Worm (Caenorhabditis elegans) whole organism, L2 larva: ENCODE measurements around the gene F21D9.4.
A peak's percentile ranks its signal among the peaks of the same experiment; 100 is the strongest.

ENCODE experiments used
- C34F6.9 ChIP-seq: fragments of 150-350 bp; optimal IDR thresholded peaks from 2 replicates; lab custom pipeline; 2014; ENCODE audit warnings: missing biosample characterization, missing genetic modification characterization
- R02D3.7 ChIP-seq: fragments of 150-350 bp; optimal IDR thresholded peaks from 2 replicates; lab custom pipeline; 2014; ENCODE audit warnings: missing biosample characterization, missing genetic modification characterization
- alr-1 ChIP-seq: fragments of 150-350 bp; optimal IDR thresholded peaks from 2 replicates; lab custom pipeline; 2014; ENCODE audit warnings: missing biosample characterization, missing genetic modification characterization
- aly-2 ChIP-seq: fragments of 150-350 bp; optimal IDR thresholded peaks from 2 replicates; lab custom pipeline; 2014; ENCODE audit warnings: missing biosample characterization, missing genetic modification characterization
- ama-1 ChIP-seq: fragments of 150-350 bp; optimal IDR thresholded peaks from 2 replicates; lab custom pipeline; 2018; ENCODE audit warnings: inconsistent platforms
- blmp-1 ChIP-seq: sonication (generic microtip); optimal IDR thresholded peaks from 2 replicates; lab custom pipeline; 2017; ENCODE audit warnings: missing genetic modification characterization, mild to moderate bottlenecking, missing compliant biosample characterization, antibody characterized with exemption, moderate library complexity; ENCODE audit not compliant: insufficient read depth
- ceh-16 ChIP-seq: fragments of 150-350 bp; optimal IDR thresholded peaks from 2 replicates; lab custom pipeline; 2014; ENCODE audit warnings: missing biosample characterization, missing genetic modification characterization
- ceh-82 ChIP-seq: fragments of 150-350 bp; optimal IDR thresholded peaks from 2 replicates; lab custom pipeline; 2014; ENCODE audit warnings: missing biosample characterization, missing genetic modification characterization
- dmd-4 ChIP-seq: sonication (generic microtip); optimal IDR thresholded peaks from 2 replicates; lab custom pipeline; 2017; ENCODE audit warnings: missing biosample characterization, missing genetic modification characterization
- egl-27 ChIP-seq: sonication (generic microtip); optimal IDR thresholded peaks from 3 replicates; lab custom pipeline; 2017; ENCODE audit warnings: missing biosample characterization, missing genetic modification reagents, missing genetic modification characterization
- elt-1 ChIP-seq: fragments of 150-350 bp; optimal IDR thresholded peaks from 2 replicates; lab custom pipeline; 2014; ENCODE audit warnings: missing biosample characterization, missing genetic modification characterization
- elt-3 ChIP-seq: sonication (generic microtip); optimal IDR thresholded peaks from 2 replicates; lab custom pipeline; 2017; ENCODE audit warnings: missing biosample characterization, missing genetic modification characterization
- fos-1 ChIP-seq: fragments of 150-350 bp; optimal IDR thresholded peaks from 2 replicates; lab custom pipeline; 2014; ENCODE audit warnings: missing biosample characterization, missing genetic modification characterization
- gmeb-1 ChIP-seq: fragments of 150-350 bp; optimal IDR thresholded peaks from 2 replicates; lab custom pipeline; 2014; ENCODE audit warnings: missing biosample characterization, missing genetic modification characterization
- lin-11 ChIP-seq: fragments of 150-350 bp; sonication (generic microtip); optimal IDR thresholded peaks from 2 replicates; lab custom pipeline; 2014; ENCODE audit warnings: missing biosample characterization, missing genetic modification characterization, inconsistent platforms, mixed read lengths
- lin-39 ChIP-seq: fragments of 150-350 bp; optimal IDR thresholded peaks from 2 replicates; lab custom pipeline; 2014; ENCODE audit warnings: missing biosample characterization, missing genetic modification reagents, missing genetic modification characterization
- lsy-2 ChIP-seq, 2 experiments: fragments of 150-350 bp in 1 of 2; sonication (generic microtip) in 1 of 2; optimal IDR thresholded peaks; 2 replicates each; lab custom pipeline; 2014 to 2017; ENCODE audit warnings: missing biosample characterization in 2 of 2, missing genetic modification characterization in 2 of 2
- mbf-1 ChIP-seq: sonication (generic microtip); optimal IDR thresholded peaks from 2 replicates; lab custom pipeline; 2017; ENCODE audit warnings: missing biosample characterization, missing genetic modification characterization
- nhr-10 ChIP-seq: sonication (generic microtip); optimal IDR thresholded peaks from 2 replicates; lab custom pipeline; 2017; ENCODE audit warnings: missing biosample characterization, missing genetic modification characterization
- nhr-12 ChIP-seq: fragments of 150-350 bp; optimal IDR thresholded peaks from 2 replicates; lab custom pipeline; 2014; ENCODE audit warnings: missing biosample characterization, missing genetic modification characterization
- nhr-21 ChIP-seq: fragments of 150-350 bp; optimal IDR thresholded peaks from 2 replicates; lab custom pipeline; 2014; ENCODE audit warnings: missing biosample characterization, missing genetic modification characterization
- nhr-23 ChIP-seq: fragments of 150-350 bp; optimal IDR thresholded peaks from 2 replicates; lab custom pipeline; 2014; ENCODE audit warnings: missing biosample characterization, missing genetic modification reagents, missing genetic modification characterization
- nhr-237 ChIP-seq: fragments of 150-350 bp; optimal IDR thresholded peaks from 2 replicates; lab custom pipeline; 2014; ENCODE audit warnings: missing biosample characterization, missing genetic modification characterization
- nhr-25 ChIP-seq: fragments of 150-350 bp; sonication (generic microtip); optimal IDR thresholded peaks from 3 replicates; lab custom pipeline; 2014; ENCODE audit warnings: missing biosample characterization, missing genetic modification characterization
- nhr-77 ChIP-seq: fragments of 150-350 bp; optimal IDR thresholded peaks from 2 replicates; lab custom pipeline; 2014; ENCODE audit warnings: missing biosample characterization, missing genetic modification characterization
- peb-1 ChIP-seq: fragments of 150-350 bp; optimal IDR thresholded peaks from 2 replicates; lab custom pipeline; 2014; ENCODE audit warnings: missing biosample characterization, missing genetic modification characterization
- skn-1 ChIP-seq: sonication (generic microtip); optimal IDR thresholded peaks from 2 replicates; lab custom pipeline; 2017; ENCODE audit warnings: missing biosample characterization, missing genetic modification characterization
- sma-3 ChIP-seq: sonication (generic microtip); optimal IDR thresholded peaks from 2 replicates; lab custom pipeline; 2016; ENCODE audit warnings: missing genetic modification reagents, missing genetic modification characterization, missing compliant biosample characterization
- sma-9 ChIP-seq, 2 experiments: fragments of 150-350 bp in 1 of 2; sonication (generic microtip) in 1 of 2; optimal IDR thresholded peaks; 2 replicates each; lab custom pipeline; 2014 to 2016; ENCODE audit warnings: missing genetic modification characterization in 2 of 2, mild to moderate bottlenecking in 1 of 2, missing biosample characterization in 1 of 2, missing compliant biosample characterization in 1 of 2, missing genetic modification reagents in 1 of 2, moderate library complexity in 1 of 2
- unc-39 ChIP-seq: fragments of 150-350 bp; optimal IDR thresholded peaks from 2 replicates; lab custom pipeline; 2014; ENCODE audit warnings: missing biosample characterization, missing genetic modification characterization
- unc-55 ChIP-seq: fragments of 150-350 bp; sonication (generic microtip); optimal IDR thresholded peaks from 3 replicates; lab custom pipeline; 2014; ENCODE audit warnings: missing biosample characterization, missing genetic modification reagents, missing genetic modification characterization
- unc-62 ChIP-seq: fragments of 150-350 bp; optimal IDR thresholded peaks from 2 replicates; lab custom pipeline; 2014; ENCODE audit warnings: missing biosample characterization, missing genetic modification reagents, missing genetic modification characterization
- ztf-1 ChIP-seq: fragments of 200-800 bp; sonication (Bioruptor generic); conservative IDR thresholded peaks from 2 replicates; pipeline ENCODE4 v1.3.6; 2022; ENCODE audit warnings: missing genetic modification characterization, missing compliant biosample characterization
- ztf-11 ChIP-seq: sonication (generic microtip); optimal IDR thresholded peaks from 2 replicates; lab custom pipeline; 2017; ENCODE audit warnings: missing biosample characterization, missing genetic modification characterization
- ztf-4 ChIP-seq: fragments of 150-350 bp; optimal IDR thresholded peaks from 2 replicates; lab custom pipeline; 2014; ENCODE audit warnings: missing biosample characterization, missing genetic modification characterization

The F21D9.4 gene

ce11 chrV:19212354-19212753 is 41.3 kb upstream of the F21D9.4 start (continued):
- TF ChIP-seq nhr-25 (tag; lab: Kevin White, UChicago) (peak; percentile 21), nhr-21 (tag; lab: Kevin White, UChicago) (peak; percentile 38), ceh-82 (tag; lab: Kevin White, UChicago) (no peak), nhr-12 (no peak), ceh-16 (tag; lab: Kevin White, UChicago) (no peak), nhr-10 (tag; lab: Kevin White, UChicago) (no peak), sma-3 (GFP tag; lab: Kevin White, UChicago) (peak; percentile 35), C34F6.9 (tag; lab: Kevin White, UChicago) (no peak), unc-62 (no peak), gmeb-1 (peak; percentile 6), lin-39 (tag; lab: Kevin White, UChicago) (no peak), nhr-237 (tag; lab: Kevin White, UChicago) (no peak), sma-9 (GFP tag; optimal IDR thresholded peaks at IDR 0.05; lab: Kevin White, UChicago) (peak; percentile 72), sma-9 (tag; optimal IDR thresholded peaks at IDR 0.05; lab: Kevin White, UChicago) (no peak), blmp-1 (no peak), elt-3 (tag; lab: Kevin White, UChicago) (no peak), aly-2 (tag; lab: Kevin White, UChicago) (no peak), elt-1 (tag; lab: Kevin White, UChicago) (no peak), fos-1 (peak; percentile 67), ztf-1 (GFP tag; lab: Robert Waterston, UW) (no peak), lsy-2 (tag; optimal IDR thresholded peaks at IDR 0.05; lab: Kevin White, UChicago) (no peak), nhr-23 (tag; lab: Kevin White, UChicago) (no peak), nhr-77 (no peak)
- TF ChIP-seq, all 48 proteins: peak for 10

DNA sequence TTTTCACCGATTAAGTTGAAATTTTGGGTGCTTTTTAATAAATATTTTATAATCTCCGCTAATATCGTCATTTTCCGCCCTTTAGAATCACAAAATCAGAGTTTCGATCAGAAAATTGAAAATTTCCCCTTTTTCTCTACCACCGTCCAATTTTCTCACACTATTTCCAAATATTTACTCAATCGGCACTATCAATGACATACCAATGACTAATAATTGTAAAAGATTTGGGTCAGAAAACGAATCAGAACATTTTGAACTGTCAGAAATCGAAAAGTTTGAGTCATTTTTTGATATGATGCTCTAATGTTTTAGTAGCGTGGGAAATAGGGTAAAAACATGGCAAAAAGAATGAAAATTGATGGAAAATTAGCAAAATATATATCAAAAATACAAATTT is 36.5 kb upstream of the F21D9.4 start, which contains the start of gene srr-2:
TSS of gene srr-2 (minus strand) at position 73 of the 400 bp plus-strand sequence.
- TF ChIP-seq fos-1 (peak; percentile 93), sma-9 (GFP tag; optimal IDR thresholded peaks at IDR 0.05; lab: Kevin White, UChicago) (no peak), sma-9 (tag; optimal IDR thresholded peaks at IDR 0.05; lab: Kevin White, UChicago) (no peak)

DNA sequence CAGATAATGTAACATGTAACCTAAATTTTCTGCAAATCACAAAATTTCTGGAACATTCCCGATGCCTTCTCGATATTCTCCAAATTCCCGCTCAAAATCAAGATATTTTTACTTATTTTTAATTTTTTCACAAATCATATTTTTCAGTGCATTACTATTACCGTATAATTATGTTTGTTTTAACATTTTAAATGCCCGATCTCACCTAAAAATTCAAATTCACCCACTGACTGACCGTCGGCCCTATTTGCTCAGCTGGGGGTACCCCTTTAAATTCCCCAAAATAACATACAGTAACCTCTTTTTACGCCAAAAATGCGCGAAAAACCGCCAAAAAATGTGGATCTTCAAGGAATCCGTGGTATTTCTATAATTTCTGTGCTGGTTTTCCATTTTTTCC is 35.9 kb upstream of the F21D9.4 start, which contains the start of gene oac-49:
TSS of gene oac-49 (plus strand) at position 301 of the 400 bp plus-strand sequence.
- TF ChIP-seq ztf-11 (tag; lab: Kevin White, UChicago) (no peak), ama-1 (no peak)
- TF ChIP-seq, all 48 proteins: peak for 0

- no peak for TF ChIP-seq lin-11 (tag; lab: Kevin White, UChicago)
- no peak for TF ChIP-seq egl-27 (tag; lab: Kevin White, UChicago)
- no peak for TF ChIP-seq dmd-4 (tag; lab: Kevin White, UChicago)
- TF ChIP-seq ztf-4 (tag; lab: Kevin White, UChicago) = no peak
- TF ChIP-seq aly-2 (tag; lab: Kevin White, UChicago) = no peak
- no peak for TF ChIP-seq nhr-21 (tag; lab: Kevin White, UChicago)
- TF ChIP-seq elt-3 (tag; lab: Kevin White, UChicago) = no peak
- TF ChIP-seq skn-1 (tag; lab: Kevin White, UChicago) = no peak
- no peak for TF ChIP-seq nhr-25 (tag; lab: Kevin White, UChicago)
- no peak for TF ChIP-seq elt-1 (tag; lab: Kevin White, UChicago)
- TF ChIP-seq R02D3.7 (tag; lab: Kevin White, UChicago) = no peak
- TF ChIP-seq alr-1 (tag; lab: Kevin White, UChicago) = no peak
- no peak for TF ChIP-seq unc-55 (GFP tag; lab: Kevin White, UChicago)
- TF ChIP-seq unc-39 (tag; lab: Kevin White, UChicago) = no peak
Observed at ce11 chrV:19230413-19230812, 23.2 kb upstream of the F21D9.4 start, which contains the start of gene sqst-3. Gene sqst-3, plus strand, starts transcription at chrV:19230782.

- no peak for TF ChIP-seq egl-27 (tag; lab: Kevin White, UChicago)
- no peak for TF ChIP-seq unc-62
- TF ChIP-seq elt-3 (tag; lab: Kevin White, UChicago) = no peak
- TF ChIP-seq fos-1 = no peak
- no peak for TF ChIP-seq dmd-4 (tag; lab: Kevin White, UChicago)
- TF ChIP-seq ama-1 = no peak
- TF ChIP-seq mbf-1 = no peak
- no peak for TF ChIP-seq aly-2 (tag; lab: Kevin White, UChicago)
- TF ChIP-seq ztf-11 (tag; lab: Kevin White, UChicago) = no peak
- no peak for TF ChIP-seq sma-3 (GFP tag; lab: Kevin White, UChicago)
- TF ChIP-seq peb-1 (tag; lab: Kevin White, UChicago) = no peak
- no peak for TF ChIP-seq nhr-12
Observed at ce11 chrV:19231167-19231566, 22.5 kb upstream of the F21D9.4 start.
